Worm (Caenorhabditis elegans) whole organism, young adult: ENCODE measurements around the gene F54E12.2.

Experiments used
- B0019.2 ChIP-seq: fragments of 200-800 bp; sonication (Bioruptor generic); conservative IDR thresholded peaks from 2 replicates; pipeline ENCODE4 v1.3.6; 2022; ENCODE audit warnings: missing genetic modification reagents, missing genetic modification characterization, missing compliant biosample characterization
- C17E4.6 ChIP-seq: fragments of 200-800 bp; sonication (Bioruptor generic); IDR thresholded peaks from 2 replicates; pipeline ENCODE4 v1.3.6; 2022; ENCODE audit warnings: missing genetic modification reagents, missing genetic modification characterization, missing compliant biosample characterization
- D2030.7 ChIP-seq: fragments of 200-800 bp; sonication (Bioruptor generic); IDR thresholded peaks from 2 replicates; pipeline ENCODE4 v1.3.6; 2022; ENCODE audit warnings: missing genetic modification reagents, missing genetic modification characterization, missing compliant biosample characterization
- F23B12.7 ChIP-seq: sonication (generic microtip); optimal IDR thresholded peaks from 2 replicates; lab custom pipeline; 2017; ENCODE audit warnings: missing genetic modification characterization, mild to moderate bottlenecking, missing compliant biosample characterization, antibody characterized with exemption, moderate library complexity; ENCODE audit not compliant: insufficient read depth
- F33H1.4 ChIP-seq: fragments of 200-800 bp; sonication (Bioruptor generic); IDR thresholded peaks from 2 replicates; pipeline ENCODE4 v1.3.6; 2022; ENCODE audit warnings: missing genetic modification reagents, missing genetic modification characterization, missing compliant biosample characterization
- F39B2.1 ChIP-seq: fragments of 200-800 bp; sonication (Bioruptor generic); IDR thresholded peaks from 2 replicates; pipeline ENCODE4 v1.3.6; 2022; ENCODE audit warnings: missing genetic modification reagents, missing genetic modification characterization, missing compliant biosample characterization
- F49E8.2 ChIP-seq: sonication (generic microtip); optimal IDR thresholded peaks from 3 replicates; lab custom pipeline; 2017; ENCODE audit warnings: missing genetic modification characterization, mild to moderate bottlenecking, missing compliant biosample characterization, antibody characterized with exemption, moderate library complexity; ENCODE audit not compliant: insufficient read depth
- F57C9.4 ChIP-seq: sonication (generic microtip); optimal IDR thresholded peaks from 2 replicates; lab custom pipeline; 2017; ENCODE audit warnings: mild to moderate bottlenecking, missing genetic modification characterization, missing compliant biosample characterization
- T26A5.8 ChIP-seq: sonication (generic microtip); optimal IDR thresholded peaks from 2 replicates; lab custom pipeline; 2016; ENCODE audit warnings: missing genetic modification characterization, missing compliant biosample characterization
- Y79H2A.3 ChIP-seq: fragments of 200-800 bp; sonication (Bioruptor generic); conservative IDR thresholded peaks from 2 replicates; pipeline ENCODE4 v1.3.6; 2022; ENCODE audit warnings: missing genetic modification reagents, missing genetic modification characterization, missing compliant biosample characterization
- bed-2 ChIP-seq: fragments of 200-800 bp; sonication (Bioruptor generic); IDR thresholded peaks from 2 replicates; pipeline ENCODE4 v1.3.6; 2022; ENCODE audit warnings: missing genetic modification reagents, missing genetic modification characterization, missing compliant biosample characterization
- ccch-3 ChIP-seq: fragments of 200-800 bp; sonication (Bioruptor generic); optimal IDR thresholded peaks from 2 replicates; lab custom pipeline; 2018; ENCODE audit warnings: mild to moderate bottlenecking, missing genetic modification characterization, missing compliant biosample characterization
- cebp-1 ChIP-seq, 2 experiments: fragments of 200-800 bp in 1 of 2; sonication (Bioruptor generic) in 1 of 2; sonication (generic microtip) in 1 of 2; IDR thresholded peaks in 1 of 2; optimal IDR thresholded peaks in 1 of 2; 2 replicates each; pipeline versions ENCODE4 v1.3.6 to Lab custom; 2017 to 2022; ENCODE audit warnings: missing compliant biosample characterization in 2 of 2, missing genetic modification characterization in 2 of 2, mild to moderate bottlenecking in 1 of 2, missing genetic modification reagents in 1 of 2, moderate library complexity in 1 of 2
- cebp-2 ChIP-seq: fragments of 200-800 bp; sonication (Bioruptor generic); IDR thresholded peaks from 2 replicates; pipeline ENCODE4 v1.3.6; 2022; ENCODE audit warnings: missing genetic modification characterization, missing compliant biosample characterization
- ceh-100 ChIP-seq: fragments of 200-800 bp; sonication (Bioruptor generic); IDR thresholded peaks from 2 replicates; pipeline ENCODE4 v1.3.6; 2022; ENCODE audit warnings: missing genetic modification reagents, missing genetic modification characterization, missing compliant biosample characterization
- ceh-27 ChIP-seq: fragments of 200-800 bp; sonication (Bioruptor generic); optimal IDR thresholded peaks from 2 replicates; lab custom pipeline; 2018; ENCODE audit warnings: mild to moderate bottlenecking, missing genetic modification characterization, moderate library complexity, missing compliant biosample characterization
- ceh-79 ChIP-seq: sonication (generic microtip); optimal IDR thresholded peaks from 2 replicates; lab custom pipeline; 2017; ENCODE audit warnings: mild to moderate bottlenecking, missing genetic modification characterization, missing compliant biosample characterization
- dpff-1 ChIP-seq: sonication (generic microtip); optimal IDR thresholded peaks from 2 replicates; lab custom pipeline; 2017; ENCODE audit warnings: mild to moderate bottlenecking, missing genetic modification characterization, missing compliant biosample characterization
- efl-1 ChIP-seq: fragments of 150-350 bp; optimal IDR thresholded peaks from 2 replicates; lab custom pipeline; 2014; ENCODE audit warnings: missing biosample characterization, missing genetic modification reagents, missing genetic modification characterization
- ets-4 ChIP-seq: fragments of 200-800 bp; sonication (Bioruptor generic); optimal IDR thresholded peaks from 2 replicates; lab custom pipeline; 2018; ENCODE audit warnings: mild to moderate bottlenecking, missing genetic modification characterization, missing compliant biosample characterization
- fkh-3 ChIP-seq: sonication (generic microtip); optimal IDR thresholded peaks from 2 replicates; lab custom pipeline; 2016; ENCODE audit warnings: mild to moderate bottlenecking, missing genetic modification characterization, missing compliant biosample characterization
- hlh-12 ChIP-seq: sonication (generic microtip); optimal IDR thresholded peaks from 2 replicates; lab custom pipeline; 2016; ENCODE audit warnings: missing genetic modification characterization, missing compliant biosample characterization
- hlh-26 ChIP-seq: fragments of 200-800 bp; sonication (Bioruptor generic); conservative IDR thresholded peaks from 2 replicates; pipeline ENCODE4 v1.3.6; 2022; ENCODE audit warnings: missing genetic modification reagents, missing genetic modification characterization, missing compliant biosample characterization
- hmg-20 ChIP-seq: fragments of 200-800 bp; sonication (Bioruptor generic); IDR thresholded peaks from 2 replicates; pipeline ENCODE4 v1.3.6; 2022; ENCODE audit warnings: missing genetic modification reagents, missing genetic modification characterization, missing compliant biosample characterization
- lsl-1 ChIP-seq: fragments of 200-800 bp; sonication (Bioruptor generic); optimal IDR thresholded peaks from 2 replicates; lab custom pipeline; 2018; ENCODE audit warnings: mild to moderate bottlenecking, missing genetic modification characterization, moderate library complexity, missing compliant biosample characterization
- madf-6 ChIP-seq: fragments of 200-800 bp; sonication (Bioruptor generic); IDR thresholded peaks from 2 replicates; pipeline ENCODE4 v1.3.6; 2022; ENCODE audit warnings: missing genetic modification reagents, missing genetic modification characterization, missing compliant biosample characterization
- mcd-1 ChIP-seq: fragments of 200-800 bp; sonication (Bioruptor generic); IDR thresholded peaks from 2 replicates; pipeline ENCODE4 v1.3.6; 2022; ENCODE audit warnings: missing genetic modification reagents, missing genetic modification characterization, missing compliant biosample characterization
- mel-28 ChIP-seq: sonication (generic microtip); optimal IDR thresholded peaks from 2 replicates; lab custom pipeline; 2016; ENCODE audit warnings: borderline replicate concordance, mild to moderate bottlenecking, missing genetic modification characterization, missing compliant biosample characterization
- nfya-1 ChIP-seq: sonication (generic microtip); optimal IDR thresholded peaks from 2 replicates; lab custom pipeline; 2017; ENCODE audit warnings: antibody characterized with exemption, missing compliant biosample characterization, missing genetic modification characterization, borderline replicate concordance; ENCODE audit not compliant: insufficient read depth
- nfya-2 ChIP-seq: fragments of 200-800 bp; sonication (Bioruptor generic); IDR thresholded peaks from 2 replicates; pipeline ENCODE4 v1.3.6; 2022; ENCODE audit warnings: missing genetic modification reagents, missing genetic modification characterization, missing compliant biosample characterization
- nfyb-1 ChIP-seq: fragments of 200-800 bp; sonication (Bioruptor generic); IDR thresholded peaks from 2 replicates; pipeline ENCODE4 v1.3.6; 2022; ENCODE audit warnings: missing genetic modification reagents, missing genetic modification characterization, missing compliant biosample characterization
- nhr-179 ChIP-seq: sonication (generic microtip); optimal IDR thresholded peaks from 2 replicates; lab custom pipeline; 2016; ENCODE audit warnings: mild to moderate bottlenecking, missing genetic modification characterization, missing compliant biosample characterization
- pha-4 ChIP-seq: fragments of 150-350 bp; sonication (generic microtip); optimal IDR thresholded peaks from 2 replicates; lab custom pipeline; 2014; ENCODE audit warnings: missing biosample characterization, missing genetic modification reagents, missing genetic modification characterization
- rec-8 ChIP-seq, 2 experiments: sonication (generic microtip); optimal IDR thresholded peaks; 2 replicates each; lab custom pipeline; 2016; ENCODE audit warnings: mild to moderate bottlenecking in 2 of 2, missing genetic modification characterization in 2 of 2, missing genetic modification reagents in 2 of 2, missing genotype in 2 of 2, missing biosample characterization in 1 of 2, missing compliant biosample characterization in 1 of 2, moderate library complexity in 1 of 2
- snpc-1.1 ChIP-seq: sonication (generic microtip); optimal IDR thresholded peaks from 2 replicates; lab custom pipeline; 2017; ENCODE audit warnings: missing genetic modification characterization, mild to moderate bottlenecking, missing compliant biosample characterization, antibody characterized with exemption, moderate library complexity, missing genotype, missing genetic modification reagents; ENCODE audit not compliant: insufficient read depth
- snpc-4 ChIP-seq, 5 experiments: fragments of 150-350 bp in 1 of 5; sonication (generic microtip) in 4 of 5; optimal IDR thresholded peaks; 2 replicates each; lab custom pipeline; 2014 to 2018; ENCODE audit warnings: missing genetic modification characterization in 5 of 5, missing biosample characterization in 3 of 5, antibody characterized with exemption in 2 of 5, mild to moderate bottlenecking in 2 of 5, missing compliant biosample characterization in 2 of 5, missing genotype in 2 of 5, moderate library complexity in 2 of 5, missing genetic modification reagents in 1 of 5
- somi-1 ChIP-seq: fragments of 200-800 bp; sonication (Bioruptor generic); optimal IDR thresholded peaks from 2 replicates; lab custom pipeline; 2018; ENCODE audit warnings: mild to moderate bottlenecking, missing genetic modification characterization, missing compliant biosample characterization
- sptf-2 ChIP-seq: fragments of 200-800 bp; sonication (Bioruptor generic); optimal IDR thresholded peaks from 2 replicates; lab custom pipeline; 2018; ENCODE audit warnings: mild to moderate bottlenecking, missing genetic modification characterization, missing compliant biosample characterization
- zim-3 ChIP-seq: sonication (generic microtip); optimal IDR thresholded peaks from 2 replicates; lab custom pipeline; 2017; ENCODE audit warnings: mild to moderate bottlenecking, missing genetic modification characterization, moderate library complexity, missing compliant biosample characterization
- ztf-22 ChIP-seq: fragments of 200-800 bp; sonication (Bioruptor generic); optimal IDR thresholded peaks from 2 replicates; lab custom pipeline; 2018; ENCODE audit warnings: mild to moderate bottlenecking, missing genetic modification characterization, moderate library complexity, missing compliant biosample characterization
- ztf-25 ChIP-seq: fragments of 200-800 bp; sonication (Bioruptor generic); IDR thresholded peaks from 2 replicates; pipeline ENCODE4 v1.3.6; 2022; ENCODE audit warnings: missing genetic modification reagents, missing genetic modification characterization, missing compliant biosample characterization
- ztf-26 ChIP-seq: sonication (generic microtip); optimal IDR thresholded peaks from 2 replicates; lab custom pipeline; 2017; ENCODE audit warnings: missing genetic modification characterization, missing compliant biosample characterization

F54E12.2 gene

DNA sequence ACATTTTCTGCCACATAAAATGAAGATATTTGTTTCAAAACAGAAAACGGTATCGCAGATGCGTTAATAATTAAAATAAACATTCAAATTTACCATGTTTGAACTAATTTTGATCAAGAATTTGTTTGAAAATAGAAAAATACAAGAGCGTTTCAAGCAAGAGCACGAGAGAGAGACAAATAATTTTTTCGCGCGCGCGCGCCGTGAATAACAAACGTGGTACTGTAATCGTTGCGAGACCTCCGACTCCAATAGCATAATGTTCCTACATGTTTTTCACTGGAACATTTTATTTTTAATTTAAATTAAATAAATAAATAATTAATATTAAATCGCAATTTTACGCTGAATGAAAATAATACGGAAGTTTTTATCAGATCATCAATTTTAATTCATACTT lies at the start of gene F54E12.2 (continued):
- TF ChIP-seq nfya-2 (GFP tag; lab: Robert Waterston, UW) = no peak
- peak; percentile 90 for TF ChIP-seq Y79H2A.3 (GFP tag; lab: Robert Waterston, UW)
- peak; percentile 98 for TF ChIP-seq D2030.7 (GFP tag; lab: Robert Waterston, UW)
- peak; percentile 88 for TF ChIP-seq B0019.2
- TF ChIP-seq ztf-25 = peak; percentile 83; the same call in 1 of the 2 replicates
- peak; percentile 56 for TF ChIP-seq snpc-1.1 (tag; lab: Kevin White, UChicago)
- TF ChIP-seq C17E4.6 (GFP tag; lab: Robert Waterston, UW) = peak; percentile 65; the same call in 1 of the 2 replicates
- peak; percentile 98 for TF ChIP-seq efl-1 (GFP tag; lab: Kevin White, UChicago)
- peak; percentile 45; the same call in 1 of the 2 replicates for TF ChIP-seq ceh-100 (GFP tag; lab: Robert Waterston, UW)
- TF ChIP-seq madf-6 (GFP tag; lab: Robert Waterston, UW) = peak; percentile 99
- no peak for TF ChIP-seq ccch-3
- peak; percentile 7 for TF ChIP-seq F23B12.7 (tag; lab: Kevin White, UChicago)
- no peak for TF ChIP-seq ceh-27 (GFP tag; lab: Kevin White, UChicago)
- TF ChIP-seq, all 124 proteins: peak for 44

DNA sequence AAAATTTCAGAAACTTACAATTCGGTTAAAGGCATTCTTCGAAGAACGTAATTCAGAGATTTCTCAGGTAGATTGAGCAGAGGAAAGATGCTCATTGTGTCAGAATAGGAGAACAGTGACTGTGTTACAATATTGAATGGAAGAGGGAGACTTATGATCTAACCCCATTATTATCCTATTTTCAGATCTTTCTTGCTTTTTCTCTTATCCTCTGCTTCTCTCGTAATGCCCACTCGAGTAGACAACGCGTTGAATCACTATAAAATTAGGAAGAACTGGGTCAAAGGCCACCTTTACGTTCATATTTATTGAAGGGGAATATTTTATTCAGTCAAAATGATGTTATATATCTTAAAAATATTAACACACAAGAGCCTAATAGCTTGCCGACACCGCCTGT lies 42.3 kb upstream of the F54E12.2 start, which contains the start of gene fbxb-76:
Gene fbxb-76 (minus strand): TSS at position 101 of the 400 bp plus-strand sequence.
- TF ChIP-seq F49E8.2 (tag; lab: Kevin White, UChicago) = no peak
- no peak for TF ChIP-seq zim-3 (tag; lab: Kevin White, UChicago)
- TF ChIP-seq T26A5.8 = no peak
- TF ChIP-seq nfyb-1 (GFP tag; lab: Robert Waterston, UW) = no peak
- TF ChIP-seq ztf-25 = no peak
- no peak for TF ChIP-seq cebp-1 (GFP tag; IDR thresholded peaks at IDR 0.05; lab: Robert Waterston, UW)
- TF ChIP-seq cebp-1 (tag; optimal IDR thresholded peaks at IDR 0.05; lab: Kevin White, UChicago) = no peak
- no peak for TF ChIP-seq F39B2.1 (GFP tag; lab: Robert Waterston, UW)
- no peak for TF ChIP-seq bed-2 (GFP tag; lab: Robert Waterston, UW)
- no peak for TF ChIP-seq cebp-2 (GFP tag; lab: Robert Waterston, UW)
- TF ChIP-seq sptf-2 (GFP tag; lab: Kevin White, UChicago) = no peak
- TF ChIP-seq lsl-1 (GFP tag; lab: Kevin White, UChicago) = no peak

DNA sequence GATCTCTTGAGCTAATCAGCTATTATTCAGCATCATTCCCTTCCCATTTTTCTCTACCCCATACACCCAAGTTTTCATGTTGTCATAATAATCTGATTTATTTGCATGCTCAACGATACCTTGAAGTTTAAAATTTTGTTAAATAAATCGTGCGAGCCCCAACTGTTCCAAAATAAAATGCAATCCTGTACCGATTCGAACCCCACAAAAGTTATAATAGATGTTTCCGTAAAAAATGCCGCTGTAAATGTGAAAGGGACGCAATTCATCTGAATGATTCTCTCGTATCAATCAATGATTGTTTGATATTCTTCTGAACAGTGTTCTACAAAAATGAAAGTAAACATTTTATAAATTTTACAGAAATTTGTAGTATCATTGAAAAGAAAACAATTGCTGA lies 40.5 kb upstream of the F54E12.2 start:
- no peak for TF ChIP-seq pha-4 (tag; lab: Kevin White, UChicago)
- TF ChIP-seq F57C9.4 (tag; lab: Kevin White, UChicago) = no peak
- TF ChIP-seq ceh-79 (tag; lab: Kevin White, UChicago) = no peak
- TF ChIP-seq somi-1 (GFP tag; lab: Kevin White, UChicago) = no peak
- TF ChIP-seq lsl-1 (GFP tag; lab: Kevin White, UChicago) = peak; percentile 57
- TF ChIP-seq mcd-1 = no peak
- TF ChIP-seq ztf-22 (GFP tag; lab: Kevin White, UChicago) = no peak
- TF ChIP-seq hlh-26 (GFP tag; lab: Robert Waterston, UW) = no peak
- no peak for TF ChIP-seq fkh-3
- TF ChIP-seq efl-1 (GFP tag; lab: Kevin White, UChicago) = peak; percentile 30
- TF ChIP-seq bed-2 (GFP tag; lab: Robert Waterston, UW) = no peak
- TF ChIP-seq mel-28 (tag; lab: Kevin White, UChicago) = no peak
- no peak for TF ChIP-seq hmg-20 (GFP tag; lab: Robert Waterston, UW)
- no peak for TF ChIP-seq hlh-12 (tag; lab: Kevin White, UChicago)
- TF ChIP-seq F39B2.1 (GFP tag; lab: Robert Waterston, UW) = 0 out of 2 replicates have a peak, but pooled peaks have one; percentile 35
- no peak; the same call in 1 of the 2 replicates for TF ChIP-seq F33H1.4 (GFP tag; lab: Robert Waterston, UW)
- TF ChIP-seq nhr-179 = no peak
- peak; percentile 72 for TF ChIP-seq T26A5.8
- TF ChIP-seq dpff-1 (tag; lab: Kevin White, UChicago) = no peak
- no peak for TF ChIP-seq ztf-26 (tag; lab: Kevin White, UChicago)
- TF ChIP-seq ets-4 (GFP tag; lab: Kevin White, UChicago) = no peak
- peak in 1 of 2 experiments; percentile 24 for TF ChIP-seq rec-8 (tag; optimal IDR thresholded peaks at IDR 0.05; lab: Kevin White, UChicago)
- peak; percentile 86 for TF ChIP-seq madf-6 (GFP tag; lab: Robert Waterston, UW)
- no peak for TF ChIP-seq nfya-1
- TF ChIP-seq snpc-4 (GFP tag; optimal IDR thresholded peaks at IDR 0.05; lab: Kevin White, UChicago) = no peak
- TF ChIP-seq snpc-4 (tag; optimal IDR thresholded peaks at IDR 0.05; lab: Kevin White, UChicago) = peak in 2 of 4 experiments; percentile 14 to 24
